Fruit fly (Drosophila melanogaster) whole organism, prepupa: ENCODE data around the gene shop.

ENCODE experiments used
- Blimp-1 ChIP-seq: fragments of 200-800 bp; sonication (Bioruptor generic); optimal IDR thresholded peaks from 3 replicates; lab custom pipeline; 2017; ENCODE audit warnings: missing biosample characterization, missing genetic modification characterization, mild to moderate bottlenecking, moderate library complexity, missing genetic modification reagents
- CG10631 ChIP-seq: fragments of 200-800 bp; sonication (Bioruptor generic); optimal IDR thresholded peaks from 2 replicates; lab custom pipeline; 2016; ENCODE audit warnings: missing biosample characterization, missing genetic modification characterization
- CG10669 ChIP-seq: fragments of 200-800 bp; sonication (Bioruptor generic); optimal IDR thresholded peaks from 3 replicates; lab custom pipeline; 2018; ENCODE audit warnings: missing biosample characterization, mild to moderate bottlenecking, missing genetic modification characterization, moderate library complexity
- CG1621 ChIP-seq: fragments of 200-800 bp; sonication (Bioruptor generic); optimal IDR thresholded peaks from 3 replicates; lab custom pipeline; 2018; ENCODE audit warnings: missing biosample characterization, mild to moderate bottlenecking, missing genetic modification characterization
- CG3032 ChIP-seq: fragments of 200-800 bp; optimal IDR thresholded peaks from 2 replicates; lab custom pipeline; 2019; ENCODE audit warnings: missing biosample characterization, mild to moderate bottlenecking, missing genetic modification characterization, moderate library complexity
- CG31627 ChIP-seq: fragments of 200-800 bp; sonication (Bioruptor generic); optimal IDR thresholded peaks from 3 replicates; lab custom pipeline; 2016; ENCODE audit warnings: missing biosample characterization, missing genetic modification characterization
- CG3919 ChIP-seq: fragments of 200-800 bp; sonication (Bioruptor generic); optimal IDR thresholded peaks from 3 replicates; lab custom pipeline; 2016; ENCODE audit warnings: missing biosample characterization, missing genetic modification characterization
- CG6163 ChIP-seq: fragments of 200-800 bp; sonication (Bioruptor generic); IDR thresholded peaks from 3 replicates; pipeline ENCODE4 v1.3.6; 2022; ENCODE audit warnings: missing biosample characterization, missing genetic modification characterization
- CG6792 ChIP-seq: fragments of 200-800 bp; sonication (Bioruptor generic); optimal IDR thresholded peaks from 3 replicates; lab custom pipeline; 2016; ENCODE audit warnings: missing biosample characterization, missing genetic modification characterization
- CG6808 ChIP-seq: fragments of 200-800 bp; sonication (Bioruptor generic); optimal IDR thresholded peaks from 3 replicates; lab custom pipeline; 2017; ENCODE audit warnings: missing biosample characterization, missing genetic modification characterization, mild to moderate bottlenecking, moderate library complexity, missing genetic modification reagents
- CG6854 ChIP-seq: fragments of 200-800 bp; sonication (Bioruptor generic); optimal IDR thresholded peaks from 2 replicates; lab custom pipeline; 2017; ENCODE audit warnings: missing biosample characterization, mild to moderate bottlenecking, missing genetic modification characterization
- CG7368 ChIP-seq: fragments of 200-800 bp; sonication (Bioruptor generic); optimal IDR thresholded peaks from 3 replicates; lab custom pipeline; 2016; ENCODE audit warnings: missing biosample characterization, missing genetic modification characterization
- CG8119 ChIP-seq: fragments of 200-800 bp; sonication (Bioruptor generic); IDR thresholded peaks from 3 replicates; pipeline ENCODE4 v1.3.6; 2022; ENCODE audit warnings: missing biosample characterization, missing genetic modification characterization
- CG8319 ChIP-seq: fragments of 200-800 bp; sonication (Bioruptor generic); optimal IDR thresholded peaks from 3 replicates; lab custom pipeline; 2016; ENCODE audit warnings: missing biosample characterization, missing genetic modification characterization
- CG9139 ChIP-seq: fragments of 200-800 bp; sonication (Bioruptor generic); optimal IDR thresholded peaks from 3 replicates; lab custom pipeline; 2017; ENCODE audit warnings: missing biosample characterization, mild to moderate bottlenecking, missing genetic modification characterization
- Eip75B ChIP-seq: fragments of 200-800 bp; sonication (Bioruptor generic); optimal IDR thresholded peaks from 3 replicates; lab custom pipeline; 2016; ENCODE audit warnings: missing biosample characterization, missing genetic modification characterization
- Eip78C ChIP-seq: fragments of 200-800 bp; sonication (Bioruptor generic); peaks from one replicate; lab custom pipeline; 2016; ENCODE audit warnings: missing biosample characterization, missing genetic modification characterization
- Lpt ChIP-seq: fragments of 200-800 bp; sonication (Bioruptor generic); optimal IDR thresholded peaks from 3 replicates; lab custom pipeline; 2016; ENCODE audit warnings: missing biosample characterization, missing genetic modification characterization
- Met ChIP-seq: fragments of 200-800 bp; sonication (Bioruptor generic); optimal IDR thresholded peaks from 3 replicates; lab custom pipeline; 2016; ENCODE audit warnings: missing biosample characterization, missing genetic modification characterization
- OdsH ChIP-seq: fragments of 200-800 bp; sonication (Bioruptor generic); optimal IDR thresholded peaks from 3 replicates; lab custom pipeline; 2016; ENCODE audit warnings: missing biosample characterization, missing genetic modification characterization
- Smox ChIP-seq: fragments of 200-800 bp; sonication (Bioruptor generic); optimal IDR thresholded peaks from 3 replicates; lab custom pipeline; 2016; ENCODE audit warnings: missing biosample characterization, missing genetic modification characterization
- Sox102F ChIP-seq: fragments of 200-800 bp; sonication (Bioruptor generic); optimal IDR thresholded peaks from 2 replicates; lab custom pipeline; 2016; ENCODE audit warnings: missing biosample characterization, mild to moderate bottlenecking, missing genetic modification characterization
- Sox14 ChIP-seq: fragments of 200-800 bp; sonication (Bioruptor generic); optimal IDR thresholded peaks from 3 replicates; lab custom pipeline; 2016; ENCODE audit warnings: missing biosample characterization, missing genetic modification characterization
- Sox15 ChIP-seq: fragments of 200-800 bp; sonication (Bioruptor generic); optimal IDR thresholded peaks from 3 replicates; lab custom pipeline; 2016; ENCODE audit warnings: missing biosample characterization, missing genetic modification characterization
- acj6 ChIP-seq: fragments of 200-800 bp; sonication (Bioruptor generic); optimal IDR thresholded peaks from 3 replicates; lab custom pipeline; 2016; ENCODE audit warnings: missing biosample characterization, missing genetic modification characterization
- dsx ChIP-seq: fragments of 200-800 bp; optimal IDR thresholded peaks from 3 replicates; lab custom pipeline; 2019; ENCODE audit warnings: missing biosample characterization, mild to moderate bottlenecking, missing genetic modification characterization, moderate library complexity; ENCODE audit not compliant: poor library complexity, severe bottlenecking
- eg ChIP-seq: fragments of 200-800 bp; sonication (Bioruptor generic); IDR thresholded peaks from 3 replicates; pipeline ENCODE4 v1.3.6; 2022; ENCODE audit warnings: missing biosample characterization, missing genetic modification characterization
- esn ChIP-seq: fragments of 200-800 bp; sonication (Bioruptor generic); optimal IDR thresholded peaks from 2 replicates; lab custom pipeline; 2016; ENCODE audit warnings: missing biosample characterization, mild to moderate bottlenecking, missing genetic modification characterization, moderate library complexity
- fkh ChIP-seq: fragments of 200-800 bp; sonication (Bioruptor generic); optimal IDR thresholded peaks from 3 replicates; lab custom pipeline; 2017; ENCODE audit warnings: missing biosample characterization, mild to moderate bottlenecking, missing genetic modification characterization, moderate library complexity
- lz ChIP-seq: fragments of 200-800 bp; sonication (Bioruptor generic); optimal IDR thresholded peaks from 3 replicates; lab custom pipeline; 2016; ENCODE audit warnings: missing biosample characterization, missing genetic modification characterization
- net ChIP-seq: fragments of 200-800 bp; sonication (Bioruptor generic); optimal IDR thresholded peaks from 3 replicates; lab custom pipeline; 2016; ENCODE audit warnings: missing biosample characterization, missing genetic modification characterization
- pdm3 ChIP-seq: fragments of 200-800 bp; sonication (Bioruptor generic); optimal IDR thresholded peaks from 3 replicates; lab custom pipeline; 2016; ENCODE audit warnings: missing biosample characterization, missing genetic modification characterization
- spab ChIP-seq: fragments of 200-800 bp; sonication (Bioruptor generic); optimal IDR thresholded peaks from 2 replicates; lab custom pipeline; 2017; ENCODE audit warnings: missing biosample characterization, mild to moderate bottlenecking, missing genetic modification characterization, missing genetic modification reagents
- ss ChIP-seq, 2 experiments: fragments of 200-800 bp; sonication (Bioruptor generic); optimal IDR thresholded peaks; 2 replicates in 1 of 2; 3 replicates in 1 of 2; lab custom pipeline; 2017 to 2018; ENCODE audit warnings: mild to moderate bottlenecking in 2 of 2, missing biosample characterization in 2 of 2, missing genetic modification characterization in 2 of 2, moderate library complexity in 1 of 2
- topi ChIP-seq: fragments of 200-800 bp; sonication (Bioruptor generic); optimal IDR thresholded peaks from 3 replicates; lab custom pipeline; 2016; ENCODE audit warnings: missing biosample characterization, missing genetic modification characterization

Gene shop

DNA sequence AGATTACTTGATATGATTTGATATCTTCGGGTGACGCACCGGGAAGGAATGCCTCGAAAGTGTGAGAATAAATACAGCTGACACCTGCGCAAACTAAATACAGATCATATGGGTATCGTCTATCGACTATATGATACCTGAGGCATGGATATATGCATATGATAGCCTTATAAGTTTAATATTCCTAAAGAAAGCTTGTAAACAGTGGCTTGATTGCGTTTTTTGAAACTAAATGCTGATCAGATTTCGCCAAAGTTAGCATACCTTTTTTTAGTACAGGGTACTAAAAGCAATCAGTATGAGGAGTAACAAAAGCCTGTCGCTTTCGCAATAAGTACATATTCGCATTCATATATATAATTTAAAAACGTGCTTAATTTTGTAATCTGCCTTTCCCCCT lies 14.0 kb downstream of the shop start (continued):
- TF ChIP-seq CG3032 (tag; lab: Kevin White, UChicago) (peak; percentile 64), fkh (GFP tag; lab: Kevin White, UChicago) (no peak), acj6 (GFP tag; lab: Kevin White, UChicago) (peak; percentile 68), Blimp-1 (GFP tag; lab: Kevin White, UChicago) (peak; percentile 40), CG6808 (GFP tag; lab: Kevin White, UChicago) (peak; percentile 31), Lpt (GFP tag; lab: Kevin White, UChicago) (no peak), CG1621 (tag; lab: Kevin White, UChicago) (no peak), CG31627 (GFP tag; lab: Kevin White, UChicago) (peak; percentile 54), Sox14 (GFP tag; lab: Kevin White, UChicago) (no peak), net (GFP tag; lab: Kevin White, UChicago) (peak; percentile 35), CG6792 (GFP tag; lab: Kevin White, UChicago) (peak; percentile 26), dsx (GFP tag; lab: Kevin White, UChicago) (peak; percentile 45), CG10631 (peak; percentile 43), Sox15 (GFP tag; lab: Kevin White, UChicago) (peak; percentile 68)

DNA sequence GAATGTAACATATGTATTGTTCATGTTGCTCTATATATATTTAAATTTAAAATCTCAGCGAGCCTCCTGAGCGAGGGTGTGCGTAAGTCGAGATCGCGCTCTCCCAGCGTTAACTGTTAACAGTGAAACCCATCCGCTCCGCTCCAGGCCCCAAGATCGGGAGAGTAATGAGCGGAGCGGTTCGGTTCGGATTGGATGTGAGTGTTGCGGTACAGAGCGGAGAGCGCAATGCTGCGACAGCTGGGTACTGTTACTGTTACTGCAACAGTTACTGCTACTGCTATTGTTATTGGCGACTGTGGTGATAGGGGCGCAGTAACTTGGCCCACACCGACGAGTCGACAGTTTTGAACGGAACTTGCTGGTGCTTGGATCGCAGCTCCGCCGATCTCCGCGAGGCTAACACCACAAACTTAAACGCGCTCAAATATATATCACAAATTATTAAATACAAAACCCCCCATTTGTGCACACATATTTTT lies 16.0 kb downstream of the shop start, which contains the start of gene Pvf1:
TSS of gene Pvf1 (plus strand) at position 312 of the 482 bp plus-strand sequence.
- TF ChIP-seq esn (peak; percentile 25), dsx (GFP tag; lab: Kevin White, UChicago) (peak; percentile 23), Smox (GFP tag; lab: Kevin White, UChicago) (peak; percentile 31), CG9139 (GFP tag; lab: Kevin White, UChicago) (no peak), Eip75B (GFP tag; lab: Kevin White, UChicago) (peak; percentile 18), eg (peak; percentile 54; the same call in 1 of the 3 replicates), CG6163 (GFP tag; lab: Robert Waterston, UW) (peak; percentile 56; the same call in 1 of the 3 replicates), CG8119 (GFP tag; lab: Robert Waterston, UW) (0 out of 3 replicates have a peak, but pooled peaks have one; percentile 20), CG1621 (tag; lab: Kevin White, UChicago) (no peak), pdm3 (GFP tag; lab: Kevin White, UChicago) (no peak), CG8319 (GFP tag; lab: Kevin White, UChicago) (no peak), CG3919 (GFP tag; lab: Kevin White, UChicago) (peak; percentile 47), topi (peak; percentile 26), Sox102F (peak; percentile 18), OdsH (GFP tag; lab: Kevin White, UChicago) (peak; percentile 20), CG6854 (GFP tag; lab: Kevin White, UChicago) (no peak), Met (GFP tag; lab: Kevin White, UChicago) (peak; percentile 10), ss (GFP tag; optimal IDR thresholded peaks at IDR 0.05; lab: Kevin White, UChicago) (peak; percentile 30 to 37), fkh (GFP tag; lab: Kevin White, UChicago) (peak; percentile 46), spab (GFP tag; lab: Kevin White, UChicago) (no peak), Eip78C (GFP tag; lab: Kevin White, UChicago) (peak; percentile 78), CG7368 (GFP tag; lab: Kevin White, UChicago) (peak; percentile 32), CG10669 (no peak), lz (GFP tag; lab: Kevin White, UChicago) (peak; percentile 25)

DNA sequence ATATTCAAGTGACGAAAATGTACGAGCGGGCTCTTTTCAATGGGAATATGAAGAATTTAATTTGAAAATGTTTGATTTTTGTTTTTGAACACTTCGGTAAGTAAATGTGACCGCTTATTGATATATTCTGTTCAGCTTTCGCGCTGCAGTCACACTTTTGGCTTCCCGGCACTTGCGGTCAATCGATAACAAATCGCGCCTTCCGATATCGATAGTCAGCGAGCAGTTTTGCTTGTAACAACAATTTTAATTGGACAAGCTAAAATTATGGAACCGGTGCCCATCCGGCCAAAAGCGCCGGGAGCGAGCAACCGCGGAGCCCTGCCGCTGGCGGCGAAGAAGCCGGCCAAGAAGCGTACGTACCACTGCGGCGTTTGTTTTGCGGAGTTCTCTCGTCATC lies 18.0 kb downstream of the shop start, which contains the start of gene CG7101:
TSS of gene CG7101 (plus strand) at position 196 of the 400 bp plus-strand sequence.
- TF ChIP-seq lz (GFP tag; lab: Kevin White, UChicago) (no peak), Eip78C (GFP tag; lab: Kevin White, UChicago) (peak; percentile 26)
